Worm (Caenorhabditis elegans) whole organism, early embryonic: ENCODE measurements around the gene nhr-183.

Experiments used
- B0310.2 ChIP-seq: sonication (generic microtip); optimal IDR thresholded peaks from 2 replicates; lab custom pipeline; 2016; ENCODE audit warnings: mild to moderate bottlenecking, missing genetic modification characterization, missing compliant biosample characterization
- F13C5.2 ChIP-seq: sonication (generic microtip); optimal IDR thresholded peaks from 2 replicates; lab custom pipeline; 2017; ENCODE audit warnings: mild to moderate bottlenecking, missing genetic modification characterization, inconsistent platforms, missing compliant biosample characterization
- aly-1 ChIP-seq: sonication (generic microtip); optimal IDR thresholded peaks from 2 replicates; lab custom pipeline; 2016; ENCODE audit warnings: missing genetic modification characterization, missing compliant biosample characterization
- ama-1 ChIP-seq: fragments of 150-350 bp; optimal IDR thresholded peaks from 2 replicates; lab custom pipeline; 2014
- ceh-13 ChIP-seq: fragments of 200-800 bp; sonication (Bioruptor generic); optimal IDR thresholded peaks from 2 replicates; lab custom pipeline; 2018; ENCODE audit warnings: mild to moderate bottlenecking, missing genetic modification characterization, missing compliant biosample characterization
- ceh-36 ChIP-seq: sonication (generic microtip); optimal IDR thresholded peaks from 2 replicates; lab custom pipeline; 2016; ENCODE audit warnings: missing genetic modification characterization, inconsistent platforms, missing compliant biosample characterization
- ets-7 ChIP-seq: sonication (generic microtip); optimal IDR thresholded peaks from 2 replicates; lab custom pipeline; 2016; ENCODE audit warnings: missing genotype, missing genetic modification characterization, missing compliant biosample characterization
- flt-1 ChIP-seq: fragments of 200-800 bp; sonication (Bioruptor generic); IDR thresholded peaks from 2 replicates; pipeline ENCODE4 v1.3.6; 2022; ENCODE audit warnings: missing genetic modification characterization, missing compliant biosample characterization
- hmbx-1 ChIP-seq: sonication (generic microtip); optimal IDR thresholded peaks from 2 replicates; lab custom pipeline; 2016; ENCODE audit warnings: mild to moderate bottlenecking, missing genetic modification characterization, missing compliant biosample characterization
- hmg-4 ChIP-seq: fragments of 200-800 bp; sonication (Bioruptor generic); optimal IDR thresholded peaks from 2 replicates; lab custom pipeline; 2018; ENCODE audit warnings: mild to moderate bottlenecking, missing genetic modification characterization, missing compliant biosample characterization
- hnd-1 ChIP-seq: sonication (generic microtip); optimal IDR thresholded peaks from 2 replicates; lab custom pipeline; 2016; ENCODE audit warnings: missing genetic modification characterization, missing compliant biosample characterization
- pes-1 ChIP-seq: fragments of 200-800 bp; sonication (Bioruptor generic); IDR thresholded peaks from 2 replicates; pipeline ENCODE4 v1.3.6; 2022; ENCODE audit warnings: missing genetic modification reagents, missing genetic modification characterization, missing compliant biosample characterization
- scrt-1 ChIP-seq: fragments of 200-800 bp; sonication (Bioruptor generic); IDR thresholded peaks from 2 replicates; pipeline ENCODE4 v1.3.6; 2022; ENCODE audit warnings: missing genetic modification characterization, missing compliant biosample characterization
- sea-1 ChIP-seq: fragments of 200-800 bp; sonication (Bioruptor generic); conservative IDR thresholded peaks from 2 replicates; pipeline ENCODE4 v1.3.6; 2022; ENCODE audit warnings: missing genetic modification characterization, missing compliant biosample characterization
- tbx-11 ChIP-seq: fragments of 200-800 bp; sonication (Bioruptor generic); IDR thresholded peaks from 2 replicates; pipeline ENCODE4 v1.3.6; 2022; ENCODE audit warnings: missing genetic modification characterization, missing compliant biosample characterization
- tbx-37 ChIP-seq: fragments of 200-800 bp; sonication (Bioruptor generic); conservative IDR thresholded peaks from 2 replicates; pipeline ENCODE4 v1.3.6; 2022; ENCODE audit warnings: missing genetic modification reagents, missing genetic modification characterization, missing compliant biosample characterization
- tra-4 ChIP-seq: sonication (generic microtip); optimal IDR thresholded peaks from 2 replicates; lab custom pipeline; 2017; ENCODE audit warnings: missing genetic modification characterization, missing compliant biosample characterization

nhr-183 gene

DNA sequence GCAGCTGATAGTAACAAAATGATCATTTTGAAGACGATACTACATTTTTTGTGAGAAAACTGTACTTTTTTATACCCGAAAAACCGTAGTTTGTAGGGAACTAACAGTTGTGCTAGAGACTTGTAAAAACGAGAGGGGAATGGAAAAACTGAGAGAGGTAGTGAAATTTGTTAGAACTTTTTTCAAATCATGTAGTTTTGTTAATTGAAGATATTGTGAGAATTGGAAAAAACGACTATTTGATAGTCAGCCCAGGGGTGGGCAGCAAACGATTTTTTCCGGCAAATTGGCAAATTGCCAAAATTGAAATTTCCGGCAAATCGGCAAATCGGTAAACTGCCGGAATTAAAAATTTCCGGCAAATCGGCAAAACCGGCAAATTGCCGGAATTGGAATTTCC is 15.1 kb downstream of the nhr-183 start, which contains the start of gene cyp-33C6:
TSS of gene cyp-33C6 (minus strand) at position 101 of the 400 bp plus-strand sequence.
- no peak for TF ChIP-seq ceh-13 (GFP tag; lab: Kevin White, UChicago)
- TF ChIP-seq scrt-1 = no peak
- TF ChIP-seq F13C5.2 (tag; lab: Kevin White, UChicago) = no peak
- TF ChIP-seq pes-1 (GFP tag; lab: Robert Waterston, UW) = no peak
- TF ChIP-seq sea-1 (GFP tag; lab: Robert Waterston, UW) = no peak

DNA sequence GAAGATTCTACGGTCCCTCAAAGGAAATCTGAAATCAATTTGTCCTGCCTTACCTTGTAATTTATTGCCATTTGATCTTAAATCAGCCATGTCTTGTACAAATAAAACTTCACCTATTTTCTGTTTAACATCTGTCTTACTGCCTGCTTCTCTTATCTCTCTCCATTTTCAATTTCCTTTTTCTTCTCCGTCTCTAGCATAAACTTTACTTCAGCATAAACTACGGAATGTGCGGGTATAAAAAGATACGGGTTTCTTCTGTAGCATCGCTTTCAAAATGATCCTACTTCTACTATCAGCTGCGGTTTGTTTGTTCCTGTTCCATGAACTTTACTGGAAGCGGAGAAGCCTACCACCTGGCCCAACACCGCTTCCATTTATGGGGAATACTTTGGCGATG is 19.7 kb downstream of the nhr-183 start, which contains the start of gene cyp-33C5:
TSS of gene cyp-33C5 (plus strand) at position 254 of the 400 bp plus-strand sequence.
- TF ChIP-seq scrt-1 = no peak
- no peak for TF ChIP-seq ets-7 (tag; lab: Kevin White, UChicago)

DNA sequence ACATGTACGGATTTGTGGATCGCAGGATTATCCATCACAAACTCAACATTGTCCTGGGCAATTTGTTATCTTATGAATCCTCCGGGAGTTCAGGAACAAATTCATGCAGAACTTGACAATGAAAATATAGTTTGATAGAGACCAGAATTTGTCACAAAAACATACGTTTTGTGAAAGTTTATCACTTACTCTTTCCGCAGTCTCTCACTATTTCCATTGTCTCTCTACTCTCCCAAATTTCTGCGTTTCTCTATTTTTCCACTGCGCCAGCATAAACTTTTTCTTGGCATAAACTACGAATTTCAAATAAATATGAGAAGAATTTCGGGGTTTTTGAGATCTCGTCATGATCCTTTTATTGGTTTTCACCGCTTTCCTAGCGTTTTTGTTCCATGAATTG is 21.8 kb downstream of the nhr-183 start, which contains the start of gene cyp-33C3:
TSS of gene cyp-33C3 (plus strand) at position 149 of the 400 bp plus-strand sequence.
- TF ChIP-seq tbx-37 = no peak
- TF ChIP-seq ceh-36 (tag; lab: Kevin White, UChicago) = no peak
- no peak for TF ChIP-seq flt-1 (GFP tag; lab: Robert Waterston, UW)
- TF ChIP-seq B0310.2 = no peak
- no peak for TF ChIP-seq aly-1 (tag; lab: Kevin White, UChicago)
- TF ChIP-seq pes-1 (GFP tag; lab: Robert Waterston, UW) = no peak
- no peak for TF ChIP-seq ama-1
- TF ChIP-seq scrt-1 = no peak
- no peak for TF ChIP-seq sea-1 (GFP tag; lab: Robert Waterston, UW)
- TF ChIP-seq tbx-11 = no peak
- no peak for TF ChIP-seq F13C5.2 (tag; lab: Kevin White, UChicago)
- TF ChIP-seq tra-4 (tag; lab: Kevin White, UChicago) = no peak
- no peak for TF ChIP-seq ets-7 (tag; lab: Kevin White, UChicago)
- no peak for TF ChIP-seq hnd-1 (tag; lab: Kevin White, UChicago)
- TF ChIP-seq ceh-13 (GFP tag; lab: Kevin White, UChicago) = no peak
- no peak for TF ChIP-seq hmbx-1

DNA sequence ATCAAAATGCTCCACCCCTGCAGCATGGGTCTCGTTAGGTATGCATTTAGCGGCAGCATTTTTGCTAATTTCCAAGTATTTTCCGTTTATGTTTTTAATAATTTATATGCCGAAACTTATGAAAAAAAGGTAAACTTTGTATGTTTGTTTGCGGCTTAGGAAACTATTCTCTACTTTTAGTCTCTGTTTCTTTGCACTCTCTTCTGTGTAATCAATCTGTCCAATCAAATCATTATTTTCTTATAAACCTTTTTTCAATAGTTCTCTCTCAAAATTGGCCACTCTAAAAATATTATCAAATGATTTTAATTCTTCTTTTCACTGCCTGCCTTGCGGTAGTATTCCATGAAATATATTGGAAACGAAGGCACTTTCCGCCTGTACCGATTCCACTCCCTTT is 26.4 kb downstream of the nhr-183 start:
- TF ChIP-seq ama-1 (no peak), B0310.2 (no peak), ceh-36 (tag; lab: Kevin White, UChicago) (no peak), scrt-1 (no peak), sea-1 (GFP tag; lab: Robert Waterston, UW) (no peak), hmbx-1 (no peak), hnd-1 (tag; lab: Kevin White, UChicago) (no peak), flt-1 (GFP tag; lab: Robert Waterston, UW) (no peak), pes-1 (GFP tag; lab: Robert Waterston, UW) (no peak), ets-7 (tag; lab: Kevin White, UChicago) (no peak)

DNA sequence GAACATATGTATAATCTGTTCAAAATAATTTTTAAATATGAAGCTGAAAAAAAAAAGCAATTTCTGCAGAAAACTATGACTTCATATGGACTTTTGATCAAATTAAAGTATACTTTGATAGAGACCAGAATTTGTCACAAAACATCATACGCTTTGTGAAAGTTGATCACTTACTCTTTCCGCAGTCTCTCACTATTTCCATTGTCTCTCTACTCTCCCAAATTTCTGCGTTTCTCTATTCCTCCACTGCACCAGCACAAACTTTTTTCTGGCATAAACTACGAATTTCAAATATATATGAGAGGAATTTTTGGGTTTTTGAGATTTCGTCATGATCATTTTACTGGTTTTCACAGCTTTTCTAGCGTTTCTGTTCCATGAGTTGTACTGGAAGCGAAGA is 28.6 kb downstream of the nhr-183 start, which contains the start of gene cyp-33C4:
TSS of gene cyp-33C4 (plus strand) at position 293 of the 400 bp plus-strand sequence.
- no peak for TF ChIP-seq ama-1
- TF ChIP-seq hmbx-1 = no peak
- no peak for TF ChIP-seq hmg-4 (GFP tag; lab: Kevin White, UChicago)
- no peak for TF ChIP-seq pes-1 (GFP tag; lab: Robert Waterston, UW)
- no peak for TF ChIP-seq hnd-1 (tag; lab: Kevin White, UChicago)
- no peak for TF ChIP-seq ets-7 (tag; lab: Kevin White, UChicago)
- no peak for TF ChIP-seq F13C5.2 (tag; lab: Kevin White, UChicago)
- no peak for TF ChIP-seq tbx-37
- TF ChIP-seq sea-1 (GFP tag; lab: Robert Waterston, UW) = no peak
- TF ChIP-seq aly-1 (tag; lab: Kevin White, UChicago) = no peak
- no peak for TF ChIP-seq flt-1 (GFP tag; lab: Robert Waterston, UW)
- no peak for TF ChIP-seq ceh-36 (tag; lab: Kevin White, UChicago)
- no peak for TF ChIP-seq tbx-11
- no peak for TF ChIP-seq B0310.2
- no peak for TF ChIP-seq tra-4 (tag; lab: Kevin White, UChicago)
- no peak for TF ChIP-seq scrt-1
- no peak for TF ChIP-seq ceh-13 (GFP tag; lab: Kevin White, UChicago)

DNA sequence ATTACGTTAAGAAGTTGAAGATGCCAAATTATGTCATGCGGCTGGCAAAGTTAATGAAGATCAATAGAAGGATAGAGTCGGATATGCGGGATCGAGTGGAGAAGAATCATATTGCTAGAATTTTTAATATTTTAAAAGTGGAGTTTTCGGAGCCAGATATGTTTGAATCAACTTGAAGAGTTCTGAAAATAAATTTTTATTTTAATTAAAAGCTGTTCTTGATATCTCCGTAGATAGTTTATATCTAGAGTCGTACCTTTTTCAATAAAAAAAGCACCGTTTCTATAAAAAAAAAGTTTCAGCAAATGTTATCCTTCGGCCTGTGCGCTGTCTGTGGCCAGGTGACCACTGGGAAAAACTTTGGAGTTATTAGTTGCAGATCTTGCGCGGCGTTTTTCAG is 31.3 kb downstream of the nhr-183 start, which contains the start of gene nhr-96:
TSS of gene nhr-96 (plus strand) at position 301 of the 400 bp plus-strand sequence.
- TF ChIP-seq flt-1 (GFP tag; lab: Robert Waterston, UW) (no peak), hmbx-1 (no peak)

DNA sequence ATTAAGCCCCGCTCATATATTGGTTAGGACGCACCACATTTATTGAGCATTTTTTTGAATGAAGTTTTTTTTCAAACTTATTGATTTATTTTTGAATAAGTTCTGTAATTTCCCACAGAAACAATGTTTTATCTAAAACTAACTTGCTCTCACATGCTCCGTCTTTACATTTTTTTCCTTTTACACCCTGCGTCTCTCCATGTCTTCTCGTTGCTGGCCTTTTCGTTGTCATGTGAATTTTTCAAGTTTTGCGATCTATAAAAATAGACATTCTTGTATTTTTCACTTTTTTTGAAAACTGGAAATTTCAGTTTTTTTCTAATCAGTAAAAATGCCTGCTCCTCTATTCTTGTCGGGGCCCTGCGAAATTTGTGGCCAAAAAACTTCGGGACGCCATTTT is 33.5 kb downstream of the nhr-183 start, which contains the start of gene nhr-134:
TSS of gene nhr-134 (plus strand) at position 312 of the 400 bp plus-strand sequence.
- no peak for TF ChIP-seq tbx-11

DNA sequence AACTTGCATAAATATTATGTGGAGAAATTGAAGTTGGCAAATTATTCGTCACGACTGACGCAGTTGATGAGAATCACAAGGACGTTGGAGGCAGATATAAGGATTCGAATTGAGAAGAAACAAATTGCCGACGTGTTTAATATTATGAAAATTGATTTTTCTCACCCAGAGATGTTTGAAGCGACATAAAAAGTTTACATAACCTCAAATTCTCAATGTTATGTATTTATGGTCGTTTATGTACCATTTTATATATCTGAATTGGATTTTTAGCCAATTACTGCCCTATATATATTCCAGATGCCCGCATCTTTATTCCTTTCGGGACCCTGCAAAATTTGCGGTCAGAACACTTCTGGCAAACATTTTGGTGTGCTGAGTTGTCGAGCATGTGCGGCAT is 35.7 kb downstream of the nhr-183 start, which contains the start of gene nhr-126:
TSS of gene nhr-126 (plus strand) at position 301 of the 400 bp plus-strand sequence.
- TF ChIP-seq hmbx-1 = no peak
- TF ChIP-seq aly-1 (tag; lab: Kevin White, UChicago) = no peak
- TF ChIP-seq ceh-13 (GFP tag; lab: Kevin White, UChicago) = no peak
- TF ChIP-seq flt-1 (GFP tag; lab: Robert Waterston, UW) = no peak
- TF ChIP-seq ets-7 (tag; lab: Kevin White, UChicago) = no peak

DNA sequence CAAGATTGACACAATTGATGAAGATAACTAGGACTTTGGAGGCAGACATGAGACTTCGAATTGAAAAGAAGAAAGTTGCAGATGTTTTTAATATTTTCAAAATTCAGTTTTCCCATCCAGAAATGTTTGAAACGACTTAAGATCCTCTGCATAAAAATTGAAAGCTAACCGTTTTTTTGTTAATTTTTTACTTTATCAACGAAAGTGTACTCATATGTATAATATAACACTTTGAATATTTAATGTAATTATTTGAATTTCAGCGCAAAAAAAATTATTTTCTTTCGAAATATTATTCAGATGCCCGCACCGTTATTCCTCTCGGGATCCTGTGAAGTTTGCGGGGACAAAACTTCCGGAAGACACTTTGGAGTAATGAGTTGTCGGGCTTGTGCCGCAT is 37.5 kb downstream of the nhr-183 start, which contains the start of gene nhr-18:
TSS of gene nhr-18 (plus strand) at position 301 of the 400 bp plus-strand sequence.
- TF ChIP-seq ceh-13 (GFP tag; lab: Kevin White, UChicago) (no peak), aly-1 (tag; lab: Kevin White, UChicago) (no peak), hnd-1 (tag; lab: Kevin White, UChicago) (no peak), ets-7 (tag; lab: Kevin White, UChicago) (no peak), hmbx-1 (no peak), ceh-36 (tag; lab: Kevin White, UChicago) (no peak), pes-1 (GFP tag; lab: Robert Waterston, UW) (no peak), scrt-1 (no peak), tra-4 (tag; lab: Kevin White, UChicago) (no peak), sea-1 (GFP tag; lab: Robert Waterston, UW) (no peak), flt-1 (GFP tag; lab: Robert Waterston, UW) (no peak), F13C5.2 (tag; lab: Kevin White, UChicago) (no peak), tbx-37 (no peak), tbx-11 (no peak)
